Worm (Caenorhabditis elegans): ENCODE data around the gene plx-1.

- TF ChIP-seq egl-43 (GFP tag; IDR thresholded peaks at IDR 0.05): no peak
- no peak for TF ChIP-seq ces-1 (GFP tag; optimal IDR thresholded peaks at IDR 0.05)
- TF ChIP-seq daf-16 (GFP tag; optimal IDR thresholded peaks at IDR 0.05): no peak
- TF ChIP-seq daf-16 (tag; optimal IDR thresholded peaks at IDR 0.05): no peak
- no peak for TF ChIP-seq daf-12 (tag; optimal IDR thresholded peaks at IDR 0.05)
Measured at ce11 chrIV:990352-990751, 31.0 kb downstream of the plx-1 start, which contains the start of gene egrh-2.

Measured in whole organism, L4 larva.